Worm (Caenorhabditis elegans) whole organism, L2 larva: ENCODE results near the gene clec-221.
A peak's percentile ranks its signal among the peaks of the same experiment; 100 is the strongest.

Experiments used
- C34F6.9 ChIP-seq: fragments of 150-350 bp; optimal IDR thresholded peaks from 2 replicates; lab custom pipeline; 2014; ENCODE audit warnings: missing biosample characterization, missing genetic modification characterization
- F13H6.1 ChIP-seq: sonication (generic microtip); optimal IDR thresholded peaks from 2 replicates; lab custom pipeline; 2016; ENCODE audit warnings: missing genetic modification characterization, missing compliant biosample characterization
- R02D3.7 ChIP-seq: fragments of 150-350 bp; optimal IDR thresholded peaks from 2 replicates; lab custom pipeline; 2014; ENCODE audit warnings: missing biosample characterization, missing genetic modification characterization
- Y55F3AM.14 ChIP-seq: fragments of 200-800 bp; sonication (Bioruptor generic); optimal IDR thresholded peaks from 2 replicates; lab custom pipeline; 2018; ENCODE audit warnings: mild to moderate bottlenecking, missing genetic modification characterization, missing compliant biosample characterization
- aly-2 ChIP-seq: fragments of 150-350 bp; optimal IDR thresholded peaks from 2 replicates; lab custom pipeline; 2014; ENCODE audit warnings: missing biosample characterization, missing genetic modification characterization
- blmp-1 ChIP-seq: sonication (generic microtip); optimal IDR thresholded peaks from 2 replicates; lab custom pipeline; 2017; ENCODE audit warnings: missing genetic modification characterization, mild to moderate bottlenecking, missing compliant biosample characterization, antibody characterized with exemption, moderate library complexity; ENCODE audit not compliant: insufficient read depth
- ceh-16 ChIP-seq: fragments of 150-350 bp; optimal IDR thresholded peaks from 2 replicates; lab custom pipeline; 2014; ENCODE audit warnings: missing biosample characterization, missing genetic modification characterization
- ceh-82 ChIP-seq: fragments of 150-350 bp; optimal IDR thresholded peaks from 2 replicates; lab custom pipeline; 2014; ENCODE audit warnings: missing biosample characterization, missing genetic modification characterization
- crh-2 ChIP-seq: sonication (generic microtip); optimal IDR thresholded peaks from 2 replicates; lab custom pipeline; 2017; ENCODE audit warnings: missing biosample characterization, missing genetic modification characterization
- egl-27 ChIP-seq: sonication (generic microtip); optimal IDR thresholded peaks from 3 replicates; lab custom pipeline; 2017; ENCODE audit warnings: missing biosample characterization, missing genetic modification reagents, missing genetic modification characterization
- fos-1 ChIP-seq: fragments of 150-350 bp; optimal IDR thresholded peaks from 2 replicates; lab custom pipeline; 2014; ENCODE audit warnings: missing biosample characterization, missing genetic modification characterization
- lin-11 ChIP-seq: fragments of 150-350 bp; sonication (generic microtip); optimal IDR thresholded peaks from 2 replicates; lab custom pipeline; 2014; ENCODE audit warnings: missing biosample characterization, missing genetic modification characterization, inconsistent platforms, mixed read lengths
- lin-13 ChIP-seq: fragments of 150-350 bp; optimal IDR thresholded peaks from 2 replicates; lab custom pipeline; 2014; ENCODE audit warnings: missing biosample characterization, missing genetic modification reagents, missing genetic modification characterization
- lin-39 ChIP-seq: fragments of 150-350 bp; optimal IDR thresholded peaks from 2 replicates; lab custom pipeline; 2014; ENCODE audit warnings: missing biosample characterization, missing genetic modification reagents, missing genetic modification characterization
- lsy-2 ChIP-seq, 2 experiments: fragments of 150-350 bp in 1 of 2; sonication (generic microtip) in 1 of 2; optimal IDR thresholded peaks; 2 replicates each; lab custom pipeline; 2014 to 2017; ENCODE audit warnings: missing biosample characterization in 2 of 2, missing genetic modification characterization in 2 of 2
- mab-5 ChIP-seq: fragments of 150-350 bp; optimal IDR thresholded peaks from 2 replicates; lab custom pipeline; 2014; ENCODE audit warnings: missing biosample characterization, missing genetic modification characterization
- mdl-1 ChIP-seq, 2 experiments: fragments of 150-350 bp in 1 of 2; sonication (generic microtip) in 1 of 2; optimal IDR thresholded peaks; 2 replicates each; lab custom pipeline; 2017; ENCODE audit warnings: missing biosample characterization in 2 of 2, missing genetic modification characterization in 2 of 2
- nhr-12 ChIP-seq: fragments of 150-350 bp; optimal IDR thresholded peaks from 2 replicates; lab custom pipeline; 2014; ENCODE audit warnings: missing biosample characterization, missing genetic modification characterization
- nhr-21 ChIP-seq: fragments of 150-350 bp; optimal IDR thresholded peaks from 2 replicates; lab custom pipeline; 2014; ENCODE audit warnings: missing biosample characterization, missing genetic modification characterization
- nhr-237 ChIP-seq: fragments of 150-350 bp; optimal IDR thresholded peaks from 2 replicates; lab custom pipeline; 2014; ENCODE audit warnings: missing biosample characterization, missing genetic modification characterization
- nhr-6 ChIP-seq: fragments of 150-350 bp; optimal IDR thresholded peaks from 2 replicates; lab custom pipeline; 2014; ENCODE audit warnings: missing biosample characterization, missing genetic modification characterization
- nhr-77 ChIP-seq: fragments of 150-350 bp; optimal IDR thresholded peaks from 2 replicates; lab custom pipeline; 2014; ENCODE audit warnings: missing biosample characterization, missing genetic modification characterization
- peb-1 ChIP-seq: fragments of 150-350 bp; optimal IDR thresholded peaks from 2 replicates; lab custom pipeline; 2014; ENCODE audit warnings: missing biosample characterization, missing genetic modification characterization
- sem-4 ChIP-seq: fragments of 150-350 bp; optimal IDR thresholded peaks from 2 replicates; lab custom pipeline; 2014; ENCODE audit warnings: missing biosample characterization, missing genetic modification reagents, missing genetic modification characterization
- skn-1 ChIP-seq: sonication (generic microtip); optimal IDR thresholded peaks from 2 replicates; lab custom pipeline; 2017; ENCODE audit warnings: missing biosample characterization, missing genetic modification characterization
- sma-9 ChIP-seq, 2 experiments: fragments of 150-350 bp in 1 of 2; sonication (generic microtip) in 1 of 2; optimal IDR thresholded peaks; 2 replicates each; lab custom pipeline; 2014 to 2016; ENCODE audit warnings: missing genetic modification characterization in 2 of 2, mild to moderate bottlenecking in 1 of 2, missing biosample characterization in 1 of 2, missing compliant biosample characterization in 1 of 2, missing genetic modification reagents in 1 of 2, moderate library complexity in 1 of 2
- snpc-4 ChIP-seq: fragments of 150-350 bp; optimal IDR thresholded peaks from 2 replicates; lab custom pipeline; 2014; ENCODE audit warnings: missing biosample characterization, missing genetic modification characterization
- unc-39 ChIP-seq: fragments of 150-350 bp; optimal IDR thresholded peaks from 2 replicates; lab custom pipeline; 2014; ENCODE audit warnings: missing biosample characterization, missing genetic modification characterization
- unc-55 ChIP-seq: fragments of 150-350 bp; sonication (generic microtip); optimal IDR thresholded peaks from 3 replicates; lab custom pipeline; 2014; ENCODE audit warnings: missing biosample characterization, missing genetic modification reagents, missing genetic modification characterization
- unc-62 ChIP-seq: fragments of 150-350 bp; optimal IDR thresholded peaks from 2 replicates; lab custom pipeline; 2014; ENCODE audit warnings: missing biosample characterization, missing genetic modification reagents, missing genetic modification characterization
- zag-1 ChIP-seq: fragments of 150-350 bp; optimal IDR thresholded peaks from 2 replicates; lab custom pipeline; 2014; ENCODE audit warnings: missing biosample characterization, missing genetic modification characterization
- ztf-1 ChIP-seq: fragments of 200-800 bp; sonication (Bioruptor generic); conservative IDR thresholded peaks from 2 replicates; pipeline ENCODE4 v1.3.6; 2022; ENCODE audit warnings: missing genetic modification characterization, missing compliant biosample characterization
- ztf-11 ChIP-seq: sonication (generic microtip); optimal IDR thresholded peaks from 2 replicates; lab custom pipeline; 2017; ENCODE audit warnings: missing biosample characterization, missing genetic modification characterization
- ztf-4 ChIP-seq: fragments of 150-350 bp; optimal IDR thresholded peaks from 2 replicates; lab custom pipeline; 2014; ENCODE audit warnings: missing biosample characterization, missing genetic modification characterization

The clec-221 gene

ce11 chrV:10949511-10949910 is 4.7 kb downstream of the clec-221 start, which contains the start of gene col-153:
Gene col-153 (plus strand): TSS chrV:10949811.
- TF ChIP-seq nhr-12 (tag; lab: Kevin White, UChicago) (no peak), skn-1 (no peak), R02D3.7 (tag; lab: Kevin White, UChicago) (no peak), snpc-4 (tag; lab: Kevin White, UChicago) (no peak), nhr-6 (no peak), ceh-82 (tag; lab: Kevin White, UChicago) (no peak), unc-39 (tag; lab: Kevin White, UChicago) (no peak), ztf-4 (tag; lab: Kevin White, UChicago) (no peak), blmp-1 (tag; lab: Kevin White, UChicago) (no peak), aly-2 (tag; lab: Kevin White, UChicago) (no peak), F13H6.1 (tag; lab: Kevin White, UChicago) (no peak), C34F6.9 (no peak), ztf-11 (tag; lab: Kevin White, UChicago) (no peak), ceh-16 (no peak)

DNA sequence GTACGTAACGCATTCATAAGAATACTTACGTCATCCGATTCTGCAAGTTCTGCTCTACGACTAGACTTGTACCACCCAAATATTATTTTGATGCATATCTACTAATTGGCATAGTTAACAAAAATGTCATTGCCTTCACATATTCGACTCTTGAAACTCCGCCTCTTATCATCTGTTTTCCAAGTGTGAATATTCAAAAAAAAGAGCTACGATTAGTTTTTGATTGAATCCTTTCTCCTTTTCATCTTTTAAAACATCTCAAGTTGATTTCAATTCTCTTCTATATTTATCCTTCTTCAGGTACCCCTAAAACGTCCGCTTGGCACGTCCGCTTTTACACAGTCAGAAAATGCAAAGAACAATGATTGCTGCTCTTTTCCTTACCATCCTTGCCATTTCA is 6.3 kb downstream of the clec-221 start, which contains the start of gene F17C11.2:
TSS of gene F17C11.2 (plus strand) at position 301 of the 400 bp plus-strand sequence.
- TF ChIP-seq F13H6.1 (tag; lab: Kevin White, UChicago) (no peak), fos-1 (no peak), nhr-237 (tag; lab: Kevin White, UChicago) (no peak), nhr-21 (tag; lab: Kevin White, UChicago) (no peak), egl-27 (tag; lab: Kevin White, UChicago) (no peak), peb-1 (tag; lab: Kevin White, UChicago) (no peak), unc-62 (GFP tag; lab: Kevin White, UChicago) (no peak), aly-2 (tag; lab: Kevin White, UChicago) (no peak), unc-55 (no peak), sem-4 (tag; lab: Kevin White, UChicago) (no peak), zag-1 (no peak)

- TF ChIP-seq nhr-77 (tag; lab: Kevin White, UChicago) = no peak
- no peak for TF ChIP-seq unc-55
- TF ChIP-seq lin-11 (tag; lab: Kevin White, UChicago) = no peak
- TF ChIP-seq crh-2 (tag; lab: Kevin White, UChicago) = no peak
- TF ChIP-seq lin-39 (tag; lab: Kevin White, UChicago) = no peak
- no peak for TF ChIP-seq ceh-16
- no peak for TF ChIP-seq sma-9 (GFP tag; optimal IDR thresholded peaks at IDR 0.05; lab: Kevin White, UChicago)
- no peak for TF ChIP-seq sma-9 (tag; optimal IDR thresholded peaks at IDR 0.05; lab: Kevin White, UChicago)
- no peak for TF ChIP-seq lin-13 (GFP tag; lab: Kevin White, UChicago)
- no peak for TF ChIP-seq ztf-1 (GFP tag; lab: Robert Waterston, UW)
- TF ChIP-seq mab-5 (tag; lab: Kevin White, UChicago) = no peak
- TF ChIP-seq Y55F3AM.14 (GFP tag; lab: Kevin White, UChicago) = no peak
- TF ChIP-seq mdl-1 (tag; optimal IDR thresholded peaks at IDR 0.05; lab: Kevin White, UChicago) = no peak
Measured at ce11 chrV:10947210-10947609, 7.0 kb downstream of the clec-221 start.

DNA sequence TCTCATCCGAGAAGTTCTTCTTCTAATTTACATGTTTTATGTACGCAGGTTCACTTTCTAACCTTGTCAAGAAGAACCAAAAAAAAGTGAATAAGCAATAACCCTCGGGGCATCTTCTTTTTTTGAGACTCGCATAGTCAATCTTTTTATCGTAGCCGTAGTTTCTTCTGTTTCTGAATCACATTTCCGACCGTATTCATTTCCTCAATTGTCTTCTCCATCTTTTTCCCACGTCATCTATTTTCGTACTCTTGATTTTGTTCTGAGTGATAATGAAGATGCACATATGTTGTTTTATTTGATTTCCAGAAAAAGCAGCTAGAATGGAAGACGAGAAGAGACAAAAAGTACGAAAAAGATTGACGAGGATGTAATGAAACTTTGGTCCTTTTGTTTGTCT is 9.3 kb downstream of the clec-221 start:
- TF ChIP-seq lsy-2 (tag; optimal IDR thresholded peaks at IDR 0.05; lab: Kevin White, UChicago) = peak in 1 of 2 experiments; percentile 15
- no peak for TF ChIP-seq sem-4 (tag; lab: Kevin White, UChicago)

DNA sequence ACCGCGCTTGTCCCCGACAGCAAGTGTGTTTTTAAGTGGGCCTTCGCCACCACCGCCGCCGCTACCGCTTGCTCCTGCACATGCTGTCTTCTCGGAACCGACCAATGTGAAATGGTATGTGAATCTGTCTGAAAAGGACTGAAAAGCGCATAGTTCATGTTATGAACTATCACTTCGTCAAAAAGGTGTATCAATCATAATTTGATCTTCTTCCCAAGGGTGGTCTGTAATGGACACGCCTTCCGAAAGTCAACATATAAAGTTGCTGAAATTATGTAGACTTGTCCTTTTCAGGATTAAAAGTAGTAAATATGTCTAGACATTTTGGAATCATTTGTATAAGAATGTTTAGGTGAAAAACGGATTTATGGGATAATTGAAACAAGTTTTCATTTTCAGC is 12.1 kb downstream of the clec-221 start, which contains the start of gene zip-9:
TSS of gene zip-9 (plus strand) at position 301 of the 400 bp plus-strand sequence.
- TF ChIP-seq fos-1 (no peak), ztf-4 (tag; lab: Kevin White, UChicago) (no peak)
